Fruit fly (Drosophila melanogaster): ENCODE data around the gene rho-5.

rho-5 gene

DNA sequence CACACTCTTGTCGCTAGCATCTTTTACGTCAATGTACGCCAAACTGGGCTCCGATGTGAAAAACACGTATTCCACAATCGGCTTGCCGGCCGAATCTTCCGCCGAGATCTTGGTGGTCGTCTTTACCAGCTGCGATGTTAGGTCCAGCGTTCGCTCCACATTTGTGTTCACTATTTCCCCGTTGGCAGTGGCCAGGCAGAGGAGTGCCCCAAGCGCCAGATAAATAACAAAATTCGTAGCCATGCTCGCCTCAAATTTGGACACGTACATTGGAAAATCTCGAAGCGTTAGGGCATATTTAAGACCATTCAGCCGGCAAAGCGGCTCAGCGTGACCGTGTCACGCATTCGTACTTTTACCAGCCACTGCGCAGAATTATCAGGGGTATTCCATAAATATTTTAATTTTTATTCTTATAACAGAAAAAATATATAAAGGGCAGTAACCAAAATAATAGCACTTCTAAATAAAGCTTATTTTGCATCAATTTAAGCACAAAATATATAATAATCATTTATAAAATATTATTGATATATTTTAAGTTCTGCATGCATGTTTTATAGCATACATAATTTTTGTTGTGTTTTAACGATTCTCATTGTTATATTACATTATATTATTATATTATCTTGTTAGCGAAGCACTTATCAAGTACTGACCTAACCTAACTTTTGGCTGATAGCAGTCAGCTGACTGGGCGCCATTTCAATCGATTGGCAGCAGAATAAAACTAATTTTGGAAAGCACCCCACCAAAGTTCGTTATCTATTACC lies 1.9 kb upstream of the rho-5 start, which contains the start of the genes CG33303 and dpr19:
CG33303 (minus strand) TSS at position 294 of the 773 bp plus-strand sequence.
dpr19 (plus strand) TSS at position 705 of the 773 bp plus-strand sequence.
- TF ChIP-seq fru (GFP tag; optimal IDR thresholded peaks at IDR 0.05) = no peak
- no peak for TF ChIP-seq jim (GFP tag; optimal IDR thresholded peaks at IDR 0.05)
- TF ChIP-seq Jra (GFP tag; optimal IDR thresholded peaks at IDR 0.05) = no peak
- TF ChIP-seq CG9705 (GFP tag; optimal IDR thresholded peaks at IDR 0.05) = no peak
- TF ChIP-seq sage (GFP tag; optimal IDR thresholded peaks at IDR 0.05) = no peak
- no peak for TF ChIP-seq pan (optimal IDR thresholded peaks at IDR 0.05)
- no peak for TF ChIP-seq woc (GFP tag; optimal IDR thresholded peaks at IDR 0.05)
- TF ChIP-seq OdsH (GFP tag; optimal IDR thresholded peaks at IDR 0.05) = peak; percentile 18
- TF ChIP-seq rgr (GFP tag; optimal IDR thresholded peaks at IDR 0.05) = peak; percentile 62
- TF ChIP-seq Sp1 (GFP tag; optimal IDR thresholded peaks at IDR 0.05) = peak; percentile 69
- TF ChIP-seq brk (GFP tag; optimal IDR thresholded peaks at IDR 0.05) = no peak
- no peak for TF ChIP-seq GATAd (GFP tag; optimal IDR thresholded peaks at IDR 0.05)
- TF ChIP-seq Hr78 (GFP tag; optimal IDR thresholded peaks at IDR 0.05) = no peak
- no peak for TF ChIP-seq CG32264 (GFP tag; optimal IDR thresholded peaks at IDR 0.05)
- no peak for TF ChIP-seq dmrt93B (GFP tag; optimal IDR thresholded peaks at IDR 0.05)
- no peak for TF ChIP-seq Abd-B (GFP tag; optimal IDR thresholded peaks at IDR 0.05)
- TF ChIP-seq Dif (GFP tag; optimal IDR thresholded peaks at IDR 0.05; ENCODE audit: partially characterized antibody) = no peak
- peak; percentile 69 for TF ChIP-seq HLH106 (tag; optimal IDR thresholded peaks at IDR 0.05)
- peak; percentile 21 for TF ChIP-seq Hr83 (GFP tag; optimal IDR thresholded peaks at IDR 0.05; ENCODE audit: poor library complexity, severe bottlenecking)
- no peak for TF ChIP-seq br (GFP tag; optimal IDR thresholded peaks at IDR 0.05)
- no peak for TF ChIP-seq dsf (GFP tag; optimal IDR thresholded peaks at IDR 0.05; ENCODE audit: borderline replicate concordance)
- no peak for TF ChIP-seq dl (GFP tag; optimal IDR thresholded peaks at IDR 0.05; ENCODE audit: insufficient read depth in 1 of 2, partially characterized antibody in 2 of 2)
- TF ChIP-seq Myc (optimal IDR thresholded peaks at IDR 0.05) = no peak
- TF ChIP-seq lola (GFP tag; optimal IDR thresholded peaks at IDR 0.05) = no peak
- no peak for TF ChIP-seq sv (GFP tag; optimal IDR thresholded peaks at IDR 0.05)
- no peak for TF ChIP-seq ey (GFP tag; optimal IDR thresholded peaks at IDR 0.05)
- TF ChIP-seq foxo (GFP tag; optimal IDR thresholded peaks at IDR 0.05) = no peak
- no peak for TF ChIP-seq Hnf4 (GFP tag; optimal IDR thresholded peaks at IDR 0.05)
- no peak for TF ChIP-seq psq (GFP tag; optimal IDR thresholded peaks at IDR 0.05)
- no peak for TF ChIP-seq h (GFP tag; optimal IDR thresholded peaks at IDR 0.05)
- no peak for TF ChIP-seq tai (GFP tag; optimal IDR thresholded peaks at IDR 0.05)
- TF ChIP-seq usp (GFP tag; optimal IDR thresholded peaks at IDR 0.05) = no peak
- TF ChIP-seq Rel (GFP tag; optimal IDR thresholded peaks at IDR 0.05) = no peak
- peak; percentile 43 for TF ChIP-seq Rel (tag; optimal IDR thresholded peaks at IDR 0.05)
- no peak for TF ChIP-seq CrebA (GFP tag; optimal IDR thresholded peaks at IDR 0.05; ENCODE audit: borderline replicate concordance)

DNA sequence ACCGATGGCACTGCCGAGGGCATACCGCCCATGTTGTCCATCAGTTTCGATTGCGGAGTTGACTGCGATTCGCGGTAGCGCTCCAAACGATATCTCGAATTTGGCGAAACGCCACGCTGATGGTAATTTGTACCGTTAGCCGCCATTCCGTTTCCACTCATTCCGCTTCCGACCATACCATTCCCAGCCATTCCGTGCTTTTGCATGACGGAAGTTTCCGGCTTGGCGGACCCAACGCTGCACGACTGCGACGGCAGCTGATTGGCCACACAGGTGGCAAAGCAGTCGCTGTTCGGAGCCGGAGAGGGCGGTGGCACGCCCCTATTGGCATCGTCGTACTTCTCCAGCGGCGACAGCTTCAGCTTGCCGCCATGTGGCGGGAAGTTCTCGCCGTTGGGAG lies 1.4 kb downstream of the rho-5 start:
- TF ChIP-seq CG32264 (GFP tag; optimal IDR thresholded peaks at IDR 0.05) = no peak
- no peak for TF ChIP-seq lola (GFP tag; optimal IDR thresholded peaks at IDR 0.05)
- no peak for TF ChIP-seq CG9705 (GFP tag; optimal IDR thresholded peaks at IDR 0.05)
- TF ChIP-seq dl (GFP tag; optimal IDR thresholded peaks at IDR 0.05; ENCODE audit: insufficient read depth in 1 of 2, partially characterized antibody in 2 of 2) = no peak
- no peak for TF ChIP-seq Sp1 (GFP tag; optimal IDR thresholded peaks at IDR 0.05)

DNA sequence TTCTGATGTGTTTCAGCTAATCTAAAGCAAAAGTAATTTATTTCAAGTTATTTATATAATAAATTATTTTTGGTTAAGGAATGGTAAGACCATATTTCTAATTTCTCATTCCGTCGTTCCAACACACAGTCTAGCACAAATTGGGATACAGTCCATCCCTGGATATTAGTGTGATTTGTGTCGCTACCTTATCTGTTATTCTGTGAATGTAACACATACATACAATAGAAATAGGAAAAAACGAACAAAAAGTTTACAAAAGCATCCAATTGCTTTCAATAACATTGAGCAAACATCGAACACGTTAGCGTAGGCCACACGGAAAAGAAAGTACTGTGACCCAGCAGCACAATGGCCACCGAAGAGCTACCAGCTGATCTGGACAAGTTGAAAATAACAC lies 7.2 kb downstream of the rho-5 start, which contains the start of gene CG5056:
CG5056 (plus strand) TSS at position 168 of the 400 bp plus-strand sequence.
- no peak for TF ChIP-seq OdsH (GFP tag; optimal IDR thresholded peaks at IDR 0.05)
- no peak for TF ChIP-seq HLH106 (tag; optimal IDR thresholded peaks at IDR 0.05)
- TF ChIP-seq Vsx2 (GFP tag; optimal IDR thresholded peaks at IDR 0.05; ENCODE audit: partially characterized antibody) = no peak
- TF ChIP-seq foxo (GFP tag; optimal IDR thresholded peaks at IDR 0.05) = no peak
- TF ChIP-seq Jra (GFP tag; optimal IDR thresholded peaks at IDR 0.05) = no peak
- peak; percentile 30 for TF ChIP-seq Sp1 (GFP tag; optimal IDR thresholded peaks at IDR 0.05)
- TF ChIP-seq pan (optimal IDR thresholded peaks at IDR 0.05) = no peak
- peak; percentile 64 for TF ChIP-seq woc (GFP tag; optimal IDR thresholded peaks at IDR 0.05)
- no peak for TF ChIP-seq dsf (GFP tag; optimal IDR thresholded peaks at IDR 0.05; ENCODE audit: borderline replicate concordance)
